Worm (Caenorhabditis elegans) whole organism, L1 larva: ENCODE measurements around the gene Y5F2A.4.
A peak's percentile ranks its signal among the peaks of the same experiment; 100 is the strongest.

ENCODE experiments used
- C34B4.2 ChIP-seq: sonication (generic microtip); optimal IDR thresholded peaks from 2 replicates; lab custom pipeline; 2017; ENCODE audit warnings: mild to moderate bottlenecking, missing genetic modification characterization, missing compliant biosample characterization
- Y116A8C.19 ChIP-seq: sonication (generic microtip); optimal IDR thresholded peaks from 2 replicates; lab custom pipeline; 2016; ENCODE audit warnings: missing compliant biosample characterization, missing genetic modification characterization, borderline replicate concordance
- aha-1 ChIP-seq: fragments of 150-350 bp; optimal IDR thresholded peaks from 2 replicates; lab custom pipeline; 2014; ENCODE audit warnings: missing biosample characterization, missing genetic modification characterization
- ama-1 ChIP-seq: fragments of 150-350 bp; optimal IDR thresholded peaks from 2 replicates; lab custom pipeline; 2014
- ceh-63 ChIP-seq: fragments of 200-800 bp; sonication (Bioruptor generic); optimal IDR thresholded peaks from 2 replicates; lab custom pipeline; 2018; ENCODE audit warnings: mild to moderate bottlenecking, missing genetic modification characterization, missing compliant biosample characterization
- ceh-8 ChIP-seq: fragments of 200-800 bp; sonication (Bioruptor generic); optimal IDR thresholded peaks from 2 replicates; lab custom pipeline; 2018; ENCODE audit warnings: mild to moderate bottlenecking, missing genetic modification characterization, moderate library complexity, missing compliant biosample characterization
- ceh-88 ChIP-seq: fragments of 200-800 bp; sonication (Bioruptor generic); IDR thresholded peaks from 2 replicates; pipeline ENCODE4 v1.3.6; 2022; ENCODE audit warnings: missing genetic modification characterization, missing compliant biosample characterization
- ces-1 ChIP-seq: fragments of 150-350 bp; optimal IDR thresholded peaks from 2 replicates; lab custom pipeline; 2014; ENCODE audit warnings: missing biosample characterization, missing genetic modification reagents, missing genetic modification characterization
- dpl-1 ChIP-seq, 3 experiments: fragments of 150-350 bp in 2 of 3; sonication (generic microtip) in 1 of 3; optimal IDR thresholded peaks; 2 replicates each; lab custom pipeline; 2014 to 2017; ENCODE audit warnings: missing biosample characterization in 3 of 3, missing genetic modification characterization in 3 of 3, missing genetic modification reagents in 3 of 3
- dsc-1 ChIP-seq: sonication (generic microtip); optimal IDR thresholded peaks from 2 replicates; lab custom pipeline; 2016; ENCODE audit warnings: mild to moderate bottlenecking, missing genetic modification characterization, missing compliant biosample characterization
- egl-13 ChIP-seq: sonication (generic microtip); optimal IDR thresholded peaks from 2 replicates; lab custom pipeline; 2016; ENCODE audit warnings: missing genotype, missing genetic modification reagents, missing genetic modification characterization, missing compliant biosample characterization
- egl-27 ChIP-seq, 2 experiments: fragments of 150-350 bp in 1 of 2; sonication (generic microtip); optimal IDR thresholded peaks; 3 replicates each; lab custom pipeline; 2017 to 2018; ENCODE audit warnings: missing biosample characterization in 2 of 2, missing genetic modification characterization in 2 of 2, missing genetic modification reagents in 2 of 2
- ets-5 ChIP-seq: fragments of 200-800 bp; sonication (Bioruptor generic); IDR thresholded peaks from 2 replicates; pipeline ENCODE4 v1.3.6; 2022; ENCODE audit warnings: missing genetic modification characterization, missing compliant biosample characterization
- fos-1 ChIP-seq: fragments of 150-350 bp; optimal IDR thresholded peaks from 2 replicates; lab custom pipeline; 2014; ENCODE audit warnings: missing biosample characterization, missing genetic modification characterization
- hlh-4 ChIP-seq: sonication (generic microtip); optimal IDR thresholded peaks from 2 replicates; lab custom pipeline; 2016; ENCODE audit warnings: mild to moderate bottlenecking, missing genetic modification characterization, missing compliant biosample characterization
- isw-1 ChIP-seq: fragments of 200-800 bp; sonication (Bioruptor generic); IDR thresholded peaks from 2 replicates; pipeline ENCODE4 v1.3.6; 2022; ENCODE audit warnings: missing genetic modification characterization, missing compliant biosample characterization
- lin-14 ChIP-seq: fragments of 200-800 bp; sonication (Bioruptor generic); optimal IDR thresholded peaks from 2 replicates; lab custom pipeline; 2018; ENCODE audit warnings: mild to moderate bottlenecking, missing genetic modification characterization, moderate library complexity, missing compliant biosample characterization
- lin-35 ChIP-seq, 2 experiments: fragments of 150-350 bp; optimal IDR thresholded peaks; 2 replicates each; lab custom pipeline; 2014; ENCODE audit warnings: missing biosample characterization in 2 of 2, missing genetic modification characterization in 2 of 2, missing genetic modification reagents in 2 of 2
- lir-3 ChIP-seq: sonication (generic microtip); optimal IDR thresholded peaks from 2 replicates; lab custom pipeline; 2016; ENCODE audit warnings: mild to moderate bottlenecking, missing genetic modification characterization, moderate library complexity, missing compliant biosample characterization; ENCODE audit not compliant: poor library complexity
- mab-9 ChIP-seq: fragments of 200-800 bp; sonication (Bioruptor generic); IDR thresholded peaks from 2 replicates; pipeline ENCODE4 v1.3.6; 2022; ENCODE audit warnings: missing genetic modification reagents, missing genetic modification characterization, missing compliant biosample characterization
- mef-2 ChIP-seq: fragments of 150-350 bp; optimal IDR thresholded peaks from 2 replicates; lab custom pipeline; 2014; ENCODE audit warnings: missing biosample characterization, missing genetic modification characterization
- nhr-11 ChIP-seq: fragments of 150-350 bp; optimal IDR thresholded peaks from 2 replicates; lab custom pipeline; 2014; ENCODE audit warnings: missing biosample characterization, missing genetic modification characterization
- nhr-12 ChIP-seq: sonication (generic microtip); optimal IDR thresholded peaks from 2 replicates; lab custom pipeline; 2017; ENCODE audit warnings: missing biosample characterization, missing genetic modification characterization
- nhr-19 ChIP-seq: fragments of 200-800 bp; sonication (Bioruptor generic); conservative IDR thresholded peaks from 2 replicates; pipeline ENCODE4 v1.3.6; 2022; ENCODE audit warnings: missing genetic modification characterization, missing compliant biosample characterization
- nhr-20 ChIP-seq: sonication (generic microtip); optimal IDR thresholded peaks from 2 replicates; lab custom pipeline; 2016; ENCODE audit warnings: mild to moderate bottlenecking, missing genetic modification characterization, missing compliant biosample characterization
- nhr-237 ChIP-seq: fragments of 150-350 bp; optimal IDR thresholded peaks from 2 replicates; lab custom pipeline; 2014; ENCODE audit warnings: missing biosample characterization, missing genetic modification characterization
- nhr-28 ChIP-seq: fragments of 150-350 bp; optimal IDR thresholded peaks from 2 replicates; lab custom pipeline; 2014; ENCODE audit warnings: missing biosample characterization, missing genetic modification characterization
- nhr-47 ChIP-seq: sonication (generic microtip); optimal IDR thresholded peaks from 2 replicates; lab custom pipeline; 2016; ENCODE audit warnings: mild to moderate bottlenecking, missing genetic modification characterization, moderate library complexity, missing compliant biosample characterization
- nhr-71 ChIP-seq: sonication (generic microtip); optimal IDR thresholded peaks from 2 replicates; lab custom pipeline; 2016; ENCODE audit warnings: mild to moderate bottlenecking, missing genetic modification characterization, moderate library complexity, missing compliant biosample characterization
- nhr-77 ChIP-seq: fragments of 150-350 bp; optimal IDR thresholded peaks from 2 replicates; lab custom pipeline; 2014; ENCODE audit warnings: missing biosample characterization, missing genetic modification characterization
- nhr-84 ChIP-seq: sonication (generic microtip); optimal IDR thresholded peaks from 2 replicates; lab custom pipeline; 2017; ENCODE audit warnings: missing biosample characterization, missing genetic modification characterization
- pag-3 ChIP-seq: sonication (generic microtip); optimal IDR thresholded peaks from 2 replicates; lab custom pipeline; 2017; ENCODE audit warnings: missing genetic modification characterization, mild to moderate bottlenecking, missing compliant biosample characterization, antibody characterized with exemption, borderline replicate concordance; ENCODE audit not compliant: insufficient read depth
- pax-3 ChIP-seq: fragments of 200-800 bp; sonication (Bioruptor generic); optimal IDR thresholded peaks from 2 replicates; lab custom pipeline; 2018; ENCODE audit warnings: mild to moderate bottlenecking, missing genetic modification characterization, moderate library complexity, missing compliant biosample characterization
- pqm-1 ChIP-seq: sonication (generic microtip); optimal IDR thresholded peaks from 3 replicates; lab custom pipeline; 2017; ENCODE audit warnings: missing biosample characterization, missing genetic modification characterization
- snpc-4 ChIP-seq: fragments of 150-350 bp; optimal IDR thresholded peaks from 2 replicates; lab custom pipeline; 2014; ENCODE audit warnings: missing biosample characterization, missing genetic modification characterization
- snu-23 ChIP-seq: sonication (generic microtip); optimal IDR thresholded peaks from 2 replicates; lab custom pipeline; 2016; ENCODE audit warnings: missing genetic modification characterization, missing compliant biosample characterization
- sptf-1 ChIP-seq: fragments of 150-350 bp; optimal IDR thresholded peaks from 2 replicates; lab custom pipeline; 2014; ENCODE audit warnings: missing biosample characterization, missing genetic modification characterization
- tlp-1 ChIP-seq: fragments of 150-350 bp; optimal IDR thresholded peaks from 2 replicates; lab custom pipeline; 2014; ENCODE audit warnings: missing biosample characterization, missing genetic modification characterization
- unc-130 ChIP-seq: fragments of 150-350 bp; optimal IDR thresholded peaks from 2 replicates; lab custom pipeline; 2017; ENCODE audit warnings: missing biosample characterization, missing genetic modification characterization, inconsistent platforms
- unc-30 ChIP-seq: sonication (generic microtip); optimal IDR thresholded peaks from 2 replicates; lab custom pipeline; 2017; ENCODE audit warnings: missing biosample characterization, missing genetic modification characterization
- unc-98 ChIP-seq: fragments of 200-800 bp; sonication (Bioruptor generic); IDR thresholded peaks from 2 replicates; pipeline ENCODE4 v1.3.6; 2022; ENCODE audit warnings: missing genetic modification characterization, missing compliant biosample characterization
- xbp-1 ChIP-seq: sonication (generic microtip); optimal IDR thresholded peaks from 2 replicates; lab custom pipeline; 2016; ENCODE audit warnings: missing genetic modification characterization, missing compliant biosample characterization
- zag-1 ChIP-seq: fragments of 150-350 bp; optimal IDR thresholded peaks from 2 replicates; lab custom pipeline; 2014; ENCODE audit warnings: missing biosample characterization, missing genetic modification characterization
- ztf-11 ChIP-seq, 2 experiments: sonication (generic microtip); optimal IDR thresholded peaks; 2 replicates each; lab custom pipeline; 2016 to 2017; ENCODE audit warnings: missing genetic modification characterization in 2 of 2, missing biosample characterization in 1 of 2, missing compliant biosample characterization in 1 of 2
- ztf-4 ChIP-seq: fragments of 150-350 bp; optimal IDR thresholded peaks from 2 replicates; lab custom pipeline; 2014; ENCODE audit warnings: missing biosample characterization, missing genetic modification characterization

Y5F2A.4 gene

DNA sequence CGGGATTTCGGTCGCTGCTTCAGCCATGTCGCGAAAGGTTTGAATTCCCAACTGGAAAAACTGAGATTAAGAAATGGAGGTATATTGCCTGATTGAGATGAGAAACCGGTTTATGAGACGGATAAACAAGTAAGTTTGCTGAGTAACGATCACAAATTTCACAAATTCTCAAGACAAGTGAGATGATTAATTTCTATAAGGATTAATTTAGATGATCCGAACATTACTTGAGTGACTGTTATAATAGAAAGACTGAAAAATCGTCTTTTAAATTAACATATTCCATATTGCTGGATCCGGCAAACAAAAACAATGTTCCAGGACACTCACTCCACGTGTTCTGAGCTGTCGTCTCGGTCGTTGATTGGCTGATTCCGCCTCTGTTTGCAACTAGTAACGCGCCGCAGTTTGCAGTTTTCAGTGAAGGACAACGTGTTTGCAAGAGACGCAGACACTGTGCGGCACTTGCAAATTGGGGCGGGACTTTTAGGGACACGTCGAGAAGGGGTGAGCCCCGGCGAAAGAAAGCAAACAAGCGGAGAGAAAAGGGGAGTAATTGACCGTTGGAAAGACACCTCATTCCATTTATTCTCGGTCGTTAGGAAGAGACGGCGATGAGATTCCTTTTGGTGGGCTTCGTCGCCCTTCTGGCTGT, 40.6 kb upstream of the Y5F2A.4 start, which contains the start of the genes imp-2 and enpl-1 (continued):
- TF ChIP-seq pax-3 (tag; lab: Kevin White, UChicago) (peak; percentile 84), unc-30 (no peak), snu-23 (GFP tag; lab: Kevin White, UChicago) (peak; percentile 95), nhr-28 (tag; lab: Kevin White, UChicago) (no peak), egl-13 (tag; lab: Kevin White, UChicago) (peak; percentile 83), tlp-1 (tag; lab: Kevin White, UChicago) (no peak), ceh-63 (GFP tag; lab: Kevin White, UChicago) (no peak), hlh-4 (tag; lab: Kevin White, UChicago) (no peak), unc-130 (tag; lab: Kevin White, UChicago) (peak; percentile 59), ama-1 (lab: Kevin White, UChicago) (peak; percentile 30), aha-1 (no peak), pag-3 (no peak), snpc-4 (tag; lab: Kevin White, UChicago) (peak; percentile 60), lin-14 (peak; percentile 99), nhr-20 (tag; lab: Kevin White, UChicago) (peak; percentile 94), lir-3 (tag; lab: Kevin White, UChicago) (peak; percentile 74), unc-98 (GFP tag; lab: Robert Waterston, UW) (peak; percentile 49; the same call in 1 of the 2 replicates), ztf-11 (tag; optimal IDR thresholded peaks at IDR 0.05; lab: Kevin White, UChicago) (peak in 1 of 2 experiments; percentile 78), nhr-47 (peak; percentile 94), dpl-1 (GFP tag; optimal IDR thresholded peaks at IDR 0.05; lab: Kevin White, UChicago) (peak; percentile 60 to 79 (median 78)), isw-1 (GFP tag; lab: Robert Waterston, UW) (peak; percentile 94), nhr-12 (tag; lab: Kevin White, UChicago) (no peak), sptf-1 (tag; lab: Kevin White, UChicago) (no peak), mef-2 (peak; percentile 70), nhr-77 (tag; lab: Kevin White, UChicago) (peak; percentile 93), Y116A8C.19 (tag; lab: Kevin White, UChicago) (no peak), nhr-237 (tag; lab: Kevin White, UChicago) (peak; percentile 63), lin-35 (GFP tag; optimal IDR thresholded peaks at IDR 0.05; lab: Kevin White, UChicago) (peak; percentile 83 to 88), ceh-8 (peak; percentile 57), mab-9 (GFP tag; lab: Robert Waterston, UW) (peak; percentile 77; the same call in 1 of the 2 replicates), fos-1 (tag; lab: Kevin White, UChicago) (peak; percentile 76), ets-5 (GFP tag; lab: Robert Waterston, UW) (no peak), egl-27 (tag; optimal IDR thresholded peaks at IDR 0.05; lab: Kevin White, UChicago) (peak; percentile 30 to 31), dsc-1 (tag; lab: Kevin White, UChicago) (peak; percentile 85), ces-1 (GFP tag; lab: Kevin White, UChicago) (no peak), nhr-19 (GFP tag; lab: Robert Waterston, UW) (peak; percentile 93), zag-1 (tag; lab: Kevin White, UChicago) (peak; percentile 40), nhr-71 (peak; percentile 97), C34B4.2 (tag; lab: Kevin White, UChicago) (peak; percentile 42), nhr-84 (no peak), pqm-1 (tag; lab: Kevin White, UChicago) (no peak), nhr-11 (tag; lab: Kevin White, UChicago) (peak; percentile 79), xbp-1 (tag; lab: Kevin White, UChicago) (peak; percentile 100), ztf-4 (tag; lab: Kevin White, UChicago) (peak; percentile 75), ceh-88 (GFP tag; lab: Robert Waterston, UW) (no peak)
